Worm (Caenorhabditis elegans) whole organism, late embryonic: ENCODE results near the gene F07C3.16.

Experiments used
- ceh-19 ChIP-seq: fragments of 200-800 bp; sonication (Bioruptor generic); optimal IDR thresholded peaks from 2 replicates; lab custom pipeline; 2018; ENCODE audit warnings: mild to moderate bottlenecking, missing genetic modification characterization, missing compliant biosample characterization
- ceh-34 ChIP-seq: sonication (generic microtip); optimal IDR thresholded peaks from 2 replicates; lab custom pipeline; 2016; ENCODE audit warnings: mild to moderate bottlenecking, missing genetic modification characterization, missing compliant biosample characterization
- sox-4 ChIP-seq: sonication (generic microtip); optimal IDR thresholded peaks from 2 replicates; lab custom pipeline; 2017; ENCODE audit warnings: mild to moderate bottlenecking, missing genetic modification characterization, inconsistent platforms, missing compliant biosample characterization
- ztf-16 ChIP-seq: sonication (generic microtip); optimal IDR thresholded peaks from 2 replicates; lab custom pipeline; 2017; ENCODE audit warnings: missing genetic modification characterization, missing compliant biosample characterization

DNA sequence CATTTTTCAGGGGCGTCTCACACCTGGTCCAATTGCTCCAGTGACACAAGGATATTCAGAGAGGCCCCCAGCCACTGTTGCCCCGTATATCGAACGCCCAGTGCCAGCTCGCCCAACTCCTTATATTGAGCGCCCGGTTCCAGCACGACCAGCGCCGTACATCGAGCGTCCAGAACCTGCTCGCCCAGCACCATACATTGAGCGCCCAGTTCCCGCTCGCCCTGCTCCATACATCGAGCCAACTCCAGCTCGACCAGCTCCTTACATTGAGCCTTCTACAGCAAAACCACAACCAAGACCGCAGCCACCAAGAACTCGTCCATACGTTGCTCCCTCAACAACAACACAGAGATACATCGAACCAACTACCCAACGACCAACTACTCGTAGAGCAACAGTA is 34.5 kb downstream of the F07C3.16 start:
- no peak for TF ChIP-seq ceh-19 (GFP tag; lab: Kevin White, UChicago)
- no peak for TF ChIP-seq ztf-16
- no peak for TF ChIP-seq sox-4 (tag; lab: Kevin White, UChicago)
- TF ChIP-seq ceh-34 = no peak
